Fruit fly (Drosophila melanogaster) whole organism, embryonic: Measurements from ENCODE around the gene CG10959.
A peak's percentile ranks its signal among the peaks of the same experiment; 100 is the strongest.

Source experiments
- Abd-B ChIP-seq: fragments of 200-800 bp; sonication (Bioruptor generic); optimal IDR thresholded peaks from 2 replicates; lab custom pipeline; 2018; ENCODE audit warnings: missing biosample characterization, mild to moderate bottlenecking, missing genetic modification characterization, moderate library complexity
- Antp ChIP-seq: fragments of 200-800 bp; sonication (Bioruptor generic); optimal IDR thresholded peaks from 3 replicates; lab custom pipeline; 2016; ENCODE audit warnings: missing biosample characterization, missing genetic modification characterization
- Atf6 ChIP-seq: fragments of 200-800 bp; sonication (Bioruptor generic); IDR thresholded peaks from 2 replicates; pipeline ENCODE4 v1.3.6; 2022; ENCODE audit warnings: missing biosample characterization, missing genetic modification characterization
- Awh ChIP-seq: fragments of 200-800 bp; sonication (Bioruptor generic); IDR thresholded peaks from 2 replicates; pipeline ENCODE4, ENCODE4 v1.3.6; 2022; ENCODE audit warnings: missing biosample characterization, missing genetic modification characterization
- CG10366 ChIP-seq: fragments of 200-800 bp; sonication (Bioruptor generic); IDR thresholded peaks from 2 replicates; pipeline ENCODE4 v1.3.6; 2022; ENCODE audit warnings: missing biosample characterization, missing genetic modification characterization
- CG10543 ChIP-seq: fragments of 200-800 bp; sonication (Bioruptor generic); optimal IDR thresholded peaks from 3 replicates; lab custom pipeline; 2017; ENCODE audit warnings: missing biosample characterization, mild to moderate bottlenecking, missing genetic modification characterization, moderate library complexity
- CG10565 ChIP-seq: fragments of 200-800 bp; sonication (Bioruptor generic); optimal IDR thresholded peaks from 3 replicates; lab custom pipeline; 2016; ENCODE audit warnings: missing biosample characterization, mild to moderate bottlenecking, missing genetic modification characterization
- CG11696 ChIP-seq: fragments of 200-800 bp; sonication (Bioruptor generic); IDR thresholded peaks from 2 replicates; pipeline ENCODE4 v1.3.6; 2022; ENCODE audit warnings: missing biosample characterization, missing genetic modification characterization
- CG12155 ChIP-seq: fragments of 200-800 bp; sonication (Bioruptor generic); optimal IDR thresholded peaks from 3 replicates; lab custom pipeline; 2016; ENCODE audit warnings: missing biosample characterization, missing genetic modification characterization
- CG12942 ChIP-seq: fragments of 200-800 bp; sonication (Bioruptor generic); optimal IDR thresholded peaks from 3 replicates; lab custom pipeline; 2016; ENCODE audit warnings: missing biosample characterization, missing genetic modification characterization
- CG14710 ChIP-seq: fragments of 200-800 bp; sonication (Bioruptor generic); optimal IDR thresholded peaks from 3 replicates; lab custom pipeline; 2019; ENCODE audit warnings: missing biosample characterization, mild to moderate bottlenecking, missing genetic modification characterization, moderate library complexity
- CG15073 ChIP-seq: fragments of 200-800 bp; sonication (Bioruptor generic); optimal IDR thresholded peaks from 2 replicates; lab custom pipeline; 2016; ENCODE audit warnings: missing biosample characterization, missing genetic modification characterization
- CG15479 ChIP-seq: fragments of 200-800 bp; sonication (Bioruptor generic); optimal IDR thresholded peaks from 3 replicates; lab custom pipeline; 2019; ENCODE audit warnings: missing biosample characterization, mild to moderate bottlenecking, missing genetic modification characterization, moderate library complexity
- CG16863 ChIP-seq: fragments of 200-800 bp; sonication (Bioruptor generic); optimal IDR thresholded peaks from 3 replicates; lab custom pipeline; 2016; ENCODE audit warnings: missing biosample characterization, missing genetic modification characterization
- CG17802 ChIP-seq: fragments of 200-800 bp; sonication (Bioruptor generic); optimal IDR thresholded peaks from 2 replicates; lab custom pipeline; 2018; ENCODE audit warnings: missing biosample characterization, mild to moderate bottlenecking, missing genetic modification characterization, moderate library complexity
- CG17829 ChIP-seq: fragments of 200-800 bp; optimal IDR thresholded peaks from 2 replicates; lab custom pipeline; 2019; ENCODE audit warnings: missing biosample characterization, mild to moderate bottlenecking, missing genetic modification characterization, moderate library complexity
- CG18599 ChIP-seq: fragments of 200-800 bp; sonication (Bioruptor generic); optimal IDR thresholded peaks from 3 replicates; lab custom pipeline; 2017; ENCODE audit warnings: missing biosample characterization, missing genetic modification characterization, mild to moderate bottlenecking, moderate library complexity, missing genetic modification reagents
- CG31441 ChIP-seq: fragments of 200-800 bp; sonication (Bioruptor generic); IDR thresholded peaks from 2 replicates; pipeline ENCODE4 v1.3.6; 2022; ENCODE audit warnings: missing biosample characterization, missing genetic modification characterization
- CG3847 ChIP-seq: fragments of 200-800 bp; sonication (Bioruptor generic); IDR thresholded peaks from 2 replicates; pipeline ENCODE4 v1.3.6; 2022; ENCODE audit warnings: missing biosample characterization, missing genetic modification characterization
- CG4328 ChIP-seq: fragments of 200-800 bp; sonication (Bioruptor generic); optimal IDR thresholded peaks from 3 replicates; lab custom pipeline; 2017; ENCODE audit warnings: missing biosample characterization, missing genetic modification reagents, missing genetic modification characterization
- CG5953 ChIP-seq: fragments of 200-800 bp; sonication (Bioruptor generic); IDR thresholded peaks from 2 replicates; pipeline ENCODE4 v1.3.6; 2022; ENCODE audit warnings: missing biosample characterization, missing genetic modification characterization
- CG9817 ChIP-seq: fragments of 200-800 bp; sonication (Bioruptor generic); optimal IDR thresholded peaks from 2 replicates; lab custom pipeline; 2018; ENCODE audit warnings: missing biosample characterization, mild to moderate bottlenecking, missing genetic modification characterization, moderate library complexity
- CG9932 ChIP-seq: fragments of 200-800 bp; sonication (Bioruptor generic); IDR thresholded peaks from 2 replicates; pipeline ENCODE4 v1.3.6; 2022; ENCODE audit warnings: missing biosample characterization, missing genetic modification characterization
- Dfd ChIP-seq, 2 experiments: fragments of >200 bp; optimal IDR thresholded peaks; 2 replicates each; lab custom pipeline; 2017; ENCODE audit warnings: missing biosample characterization in 2 of 2, missing genetic modification characterization in 2 of 2
- Doc2 ChIP-seq: fragments of 200-800 bp; sonication (Bioruptor generic); IDR thresholded peaks from 2 replicates; pipeline ENCODE4 v1.3.6; 2022; ENCODE audit warnings: missing biosample characterization, missing genetic modification characterization
- HLHmδ ChIP-seq: fragments of 200-800 bp; sonication (Bioruptor generic); optimal IDR thresholded peaks from 2 replicates; lab custom pipeline; 2018; ENCODE audit warnings: missing biosample characterization, mild to moderate bottlenecking, missing genetic modification characterization, moderate library complexity
- Jarid2 ChIP-seq: fragments of 200-800 bp; sonication (Bioruptor generic); optimal IDR thresholded peaks from 3 replicates; lab custom pipeline; 2017; ENCODE audit warnings: mild to moderate bottlenecking, missing biosample characterization, missing genetic modification reagents, missing genetic modification characterization
- MTF-1 ChIP-seq: fragments of 200-800 bp; sonication (Bioruptor generic); optimal IDR thresholded peaks from 2 replicates; lab custom pipeline; 2018; ENCODE audit warnings: missing biosample characterization, mild to moderate bottlenecking, missing genetic modification characterization, borderline replicate concordance
- Mad ChIP-seq: fragments of 200-800 bp; sonication (Bioruptor generic); optimal IDR thresholded peaks from 2 replicates; lab custom pipeline; 2016; ENCODE audit warnings: missing biosample characterization, missing genetic modification characterization
- NFAT ChIP-seq: fragments of 200-800 bp; sonication (Bioruptor generic); IDR thresholded peaks from 2 replicates; pipeline ENCODE4 v1.3.6; 2022; ENCODE audit warnings: missing biosample characterization, missing genetic modification characterization
- Side ChIP-seq: fragments of 200-800 bp; sonication (Bioruptor generic); optimal IDR thresholded peaks from 2 replicates; lab custom pipeline; 2016; ENCODE audit warnings: missing biosample characterization, missing genetic modification characterization
- Taf1 ChIP-seq: fragments of 200-800 bp; sonication (Bioruptor generic); IDR thresholded peaks from 2 replicates; pipeline ENCODE4 v1.3.6; 2022; ENCODE audit warnings: missing biosample characterization, missing genetic modification characterization
- YL-1 ChIP-seq: fragments of 200-800 bp; sonication (Bioruptor generic); optimal IDR thresholded peaks from 3 replicates; lab custom pipeline; 2017; ENCODE audit warnings: missing biosample characterization, mild to moderate bottlenecking, missing genetic modification characterization
- bab2 ChIP-seq: fragments of 200-800 bp; sonication (Bioruptor generic); optimal IDR thresholded peaks from 2 replicates; lab custom pipeline; 2016; ENCODE audit warnings: missing biosample characterization, missing genetic modification characterization
- crc ChIP-seq: fragments of 200-800 bp; sonication (Bioruptor generic); optimal IDR thresholded peaks from 2 replicates; lab custom pipeline; 2016; ENCODE audit warnings: missing biosample characterization, missing genetic modification characterization
- dm ChIP-seq: fragments of 200-800 bp; sonication (Bioruptor generic); optimal IDR thresholded peaks from 3 replicates; lab custom pipeline; 2016; ENCODE audit warnings: missing biosample characterization, missing genetic modification characterization
- dmrt11E ChIP-seq: fragments of 200-800 bp; sonication (Bioruptor generic); optimal IDR thresholded peaks from 3 replicates; lab custom pipeline; 2018; ENCODE audit warnings: missing biosample characterization, mild to moderate bottlenecking, missing genetic modification characterization, moderate library complexity
- dmrt99B ChIP-seq: fragments of 200-800 bp; sonication (Bioruptor generic); optimal IDR thresholded peaks from 2 replicates; lab custom pipeline; 2018; ENCODE audit warnings: missing biosample characterization, mild to moderate bottlenecking, missing genetic modification characterization, moderate library complexity
- eve ChIP-seq, 2 experiments: fragments of >200 bp; optimal IDR thresholded peaks; 2 replicates each; lab custom pipeline; 2017; ENCODE audit warnings: missing biosample characterization in 2 of 2, missing genetic modification characterization in 2 of 2
- gem ChIP-seq: fragments of 200-800 bp; sonication (Bioruptor generic); optimal IDR thresholded peaks from 2 replicates; lab custom pipeline; 2019; ENCODE audit warnings: missing biosample characterization, mild to moderate bottlenecking, missing genetic modification characterization, moderate library complexity
- gfzf ChIP-seq: fragments of 200-800 bp; sonication (Bioruptor generic); optimal IDR thresholded peaks from 2 replicates; lab custom pipeline; 2016; ENCODE audit warnings: missing biosample characterization, mild to moderate bottlenecking, missing genetic modification characterization, moderate library complexity
- ken ChIP-seq: fragments of 200-800 bp; sonication (Bioruptor generic); IDR thresholded peaks from 3 replicates; pipeline ENCODE4 v1.3.6; 2022; ENCODE audit warnings: missing biosample characterization, missing genetic modification characterization
- lbe ChIP-seq: fragments of 200-800 bp; sonication (Bioruptor generic); optimal IDR thresholded peaks from 2 replicates; lab custom pipeline; 2016; ENCODE audit warnings: missing biosample characterization, mild to moderate bottlenecking, missing genetic modification characterization
- nau ChIP-seq: fragments of 200-800 bp; sonication (Bioruptor generic); optimal IDR thresholded peaks from 3 replicates; lab custom pipeline; 2017; ENCODE audit warnings: missing biosample characterization, mild to moderate bottlenecking, missing genetic modification characterization, missing genetic modification reagents
- otp ChIP-seq: fragments of 200-800 bp; sonication (Bioruptor generic); IDR thresholded peaks from 3 replicates; pipeline ENCODE4, ENCODE4 v1.3.6; 2022; ENCODE audit warnings: missing biosample characterization, missing genetic modification characterization
- phol ChIP-seq: fragments of 200-800 bp; sonication (Bioruptor generic); optimal IDR thresholded peaks from 3 replicates; lab custom pipeline; 2018; ENCODE audit warnings: missing biosample characterization, mild to moderate bottlenecking, missing genetic modification characterization, moderate library complexity
- sens-2 ChIP-seq: fragments of 200-800 bp; sonication (Bioruptor generic); IDR thresholded peaks from 2 replicates; pipeline ENCODE4 v1.3.6; 2022; ENCODE audit warnings: missing biosample characterization, missing genetic modification characterization
- ssp ChIP-seq: fragments of 200-800 bp; sonication (Bioruptor generic); IDR thresholded peaks from 2 replicates; pipeline ENCODE4 v1.3.6; 2022; ENCODE audit warnings: missing biosample characterization, missing genetic modification characterization
- trem ChIP-seq: fragments of 200-800 bp; optimal IDR thresholded peaks from 3 replicates; lab custom pipeline; 2019; ENCODE audit warnings: missing biosample characterization, mild to moderate bottlenecking, missing genetic modification characterization, moderate library complexity
- usp ChIP-seq: fragments of >200 bp; optimal IDR thresholded peaks from 2 replicates; lab custom pipeline; 2017; ENCODE audit warnings: missing biosample characterization, missing genetic modification characterization

Gene CG10959

DNA sequence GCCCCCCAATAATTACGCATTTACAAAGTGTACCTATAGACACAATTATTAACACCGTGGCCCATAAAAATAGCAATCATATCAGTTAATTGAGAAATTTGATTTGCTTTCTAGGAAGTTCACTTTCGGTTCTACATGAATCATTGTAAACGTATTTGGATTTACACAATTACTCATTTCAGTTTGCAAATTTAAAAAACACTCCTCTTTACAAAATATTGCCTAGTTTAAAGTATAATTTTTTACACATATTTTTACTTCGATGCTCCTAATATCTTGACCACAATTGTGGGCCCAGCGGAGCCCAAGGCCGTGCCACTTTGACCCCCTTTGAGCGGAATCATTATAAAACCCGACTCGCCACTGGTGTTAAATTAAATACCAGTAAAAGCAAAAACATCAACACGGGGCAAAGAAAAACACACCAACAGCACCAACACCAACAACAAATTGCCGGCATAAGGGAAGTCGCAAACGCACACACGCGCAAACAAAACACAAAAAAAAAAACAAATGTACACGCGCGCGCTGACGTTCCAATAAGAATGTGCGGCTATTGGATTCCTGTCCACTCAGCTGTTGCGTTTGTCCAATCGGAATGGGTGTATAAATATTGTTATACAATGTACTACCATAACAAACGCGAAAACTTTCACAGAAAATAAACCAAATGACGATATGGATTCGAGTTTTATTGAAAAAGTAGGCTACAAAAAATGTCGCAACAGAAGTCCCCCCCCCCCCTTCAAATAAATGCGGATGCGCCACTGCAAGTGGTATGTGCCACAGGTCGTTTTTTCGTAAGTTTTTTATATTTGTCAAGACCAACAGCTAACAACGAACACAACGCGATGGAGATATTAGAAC is 33.9 kb upstream of the CG10959 start (continued):
- TF ChIP-seq Awh (GFP tag; lab: Robert Waterston, UW) (no peak), CG17829 (peak; percentile 41), CG3847 (peak; percentile 41), otp (no peak), YL-1 (no peak), CG9817 (tag; lab: Kevin White, UChicago) (peak; percentile 72), CG16863 (GFP tag; lab: Kevin White, UChicago) (peak; percentile 49), dmrt99B (peak; percentile 74), CG17802 (tag; lab: Kevin White, UChicago) (no peak), eve (GFP tag; optimal IDR thresholded peaks at IDR 0.05; lab: Kevin White, UChicago) (no peak), CG12155 (GFP tag; lab: Kevin White, UChicago) (peak; percentile 41), bab2 (GFP tag; lab: Kevin White, UChicago) (peak; percentile 39), Side (GFP tag; lab: Kevin White, UChicago) (peak; percentile 18), CG11696 (peak; percentile 78), CG10366 (GFP tag; lab: Robert Waterston, UW) (peak; percentile 43), CG4328 (peak; percentile 38), ken (no peak), Dfd (GFP tag; optimal IDR thresholded peaks at IDR 0.05; lab: Kevin White, UChicago) (no peak), Abd-B (peak; percentile 56), ssp (GFP tag; lab: Robert Waterston, UW) (no peak), Jarid2 (GFP tag; lab: Kevin White, UChicago) (peak; percentile 25), nau (peak; percentile 13), CG10565 (GFP tag; lab: Kevin White, UChicago) (no peak), dm (GFP tag; lab: Kevin White, UChicago) (no peak), gem (peak; percentile 82), HLHmδ (no peak), sens-2 (GFP tag; lab: Robert Waterston, UW) (no peak), crc (GFP tag; lab: Kevin White, UChicago) (no peak), CG12942 (GFP tag; lab: Kevin White, UChicago) (no peak), trem (tag; lab: Kevin White, UChicago) (peak; percentile 5), dmrt11E (tag; lab: Kevin White, UChicago) (no peak), lbe (GFP tag; lab: Kevin White, UChicago) (no peak), Doc2 (no peak), usp (GFP tag; lab: Kevin White, UChicago) (no peak), Antp (GFP tag; lab: Kevin White, UChicago) (no peak), CG10543 (GFP tag; lab: Kevin White, UChicago) (peak; percentile 57), MTF-1 (GFP tag; lab: Kevin White, UChicago) (no peak), Atf6 (GFP tag; lab: Robert Waterston, UW) (peak; percentile 70), Taf1 (GFP tag; lab: Robert Waterston, UW) (no peak), CG18599 (GFP tag; lab: Kevin White, UChicago) (peak; percentile 84), CG15073 (no peak), Mad (GFP tag; lab: Kevin White, UChicago) (no peak), NFAT (GFP tag; lab: Robert Waterston, UW) (no peak), CG15479 (GFP tag; lab: Kevin White, UChicago) (no peak), gfzf (GFP tag; lab: Kevin White, UChicago) (no peak), CG9932 (GFP tag; lab: Robert Waterston, UW) (peak; percentile 63), phol (tag; lab: Kevin White, UChicago) (peak; percentile 55), CG5953 (no peak), CG31441 (GFP tag; lab: Robert Waterston, UW) (peak; percentile 62), CG14710 (tag; lab: Kevin White, UChicago) (peak; percentile 7)
